Fruit fly (Drosophila melanogaster) whole organism, embryonic: ENCODE data around the gene CG44001.

Experiments
- BEAF-32 ChIP-seq: fragments of 200-800 bp; sonication (Bioruptor generic); optimal IDR thresholded peaks from 3 replicates; lab custom pipeline; 2017; ENCODE audit warnings: missing biosample characterization, missing genetic modification characterization, mild to moderate bottlenecking, moderate library complexity, missing genetic modification reagents
- CG10267 ChIP-seq: fragments of 200-800 bp; sonication (Bioruptor generic); optimal IDR thresholded peaks from 2 replicates; lab custom pipeline; 2018; ENCODE audit warnings: missing biosample characterization, mild to moderate bottlenecking, missing genetic modification characterization, moderate library complexity
- CG10462 ChIP-seq: fragments of 200-800 bp; sonication (Bioruptor generic); optimal IDR thresholded peaks from 2 replicates; lab custom pipeline; 2016; ENCODE audit warnings: missing biosample characterization, missing genetic modification characterization
- CG10565 ChIP-seq: fragments of 200-800 bp; sonication (Bioruptor generic); optimal IDR thresholded peaks from 3 replicates; lab custom pipeline; 2016; ENCODE audit warnings: missing biosample characterization, mild to moderate bottlenecking, missing genetic modification characterization
- CG12104 ChIP-seq: fragments of 200-800 bp; sonication (Bioruptor generic); optimal IDR thresholded peaks from 3 replicates; lab custom pipeline; 2016; ENCODE audit warnings: missing biosample characterization, missing genetic modification characterization
- CG12236 ChIP-seq: fragments of 200-800 bp; sonication (Bioruptor generic); optimal IDR thresholded peaks from 2 replicates; lab custom pipeline; 2016; ENCODE audit warnings: missing biosample characterization, missing genetic modification characterization
- CG12659 ChIP-seq: fragments of 200-800 bp; sonication (Bioruptor generic); optimal IDR thresholded peaks from 3 replicates; lab custom pipeline; 2017; ENCODE audit warnings: mild to moderate bottlenecking, missing biosample characterization, missing genetic modification reagents, missing genetic modification characterization
- CG13624 ChIP-seq: fragments of 200-800 bp; sonication (Bioruptor generic); optimal IDR thresholded peaks from 2 replicates; lab custom pipeline; 2016; ENCODE audit warnings: missing biosample characterization, missing genetic modification characterization
- CG15479 ChIP-seq: fragments of 200-800 bp; sonication (Bioruptor generic); optimal IDR thresholded peaks from 3 replicates; lab custom pipeline; 2019; ENCODE audit warnings: missing biosample characterization, mild to moderate bottlenecking, missing genetic modification characterization, moderate library complexity
- CG17186 ChIP-seq: fragments of 200-800 bp; sonication (Bioruptor generic); optimal IDR thresholded peaks from 3 replicates; lab custom pipeline; 2017; ENCODE audit warnings: missing biosample characterization, missing genetic modification reagents, missing genetic modification characterization
- CG17385 ChIP-seq: fragments of 200-800 bp; sonication (Bioruptor generic); optimal IDR thresholded peaks from 3 replicates; lab custom pipeline; 2018; ENCODE audit warnings: missing biosample characterization, mild to moderate bottlenecking, missing genetic modification characterization
- CG18619 ChIP-seq: fragments of 200-800 bp; sonication (Bioruptor generic); optimal IDR thresholded peaks from 3 replicates; lab custom pipeline; 2017; ENCODE audit warnings: missing biosample characterization, mild to moderate bottlenecking, missing genetic modification characterization
- CG30431 ChIP-seq: fragments of 200-800 bp; sonication (Bioruptor generic); optimal IDR thresholded peaks from 2 replicates; lab custom pipeline; 2017; ENCODE audit warnings: missing biosample characterization, missing genetic modification characterization
- CG3065 ChIP-seq: fragments of 200-800 bp; sonication (Bioruptor generic); optimal IDR thresholded peaks from 2 replicates; lab custom pipeline; 2016; ENCODE audit warnings: missing biosample characterization, missing genetic modification characterization
- CG31365 ChIP-seq: fragments of 200-800 bp; sonication (Bioruptor generic); optimal IDR thresholded peaks from 2 replicates; lab custom pipeline; 2018; ENCODE audit warnings: missing biosample characterization, mild to moderate bottlenecking, missing genetic modification characterization
- CG31388 ChIP-seq: fragments of 200-800 bp; sonication (Bioruptor generic); optimal IDR thresholded peaks from 2 replicates; lab custom pipeline; 2016; ENCODE audit warnings: missing biosample characterization, missing genetic modification characterization
- CG34422 ChIP-seq: fragments of 200-800 bp; sonication (Bioruptor generic); IDR thresholded peaks from 3 replicates; pipeline ENCODE4 v1.3.6; 2022; ENCODE audit warnings: missing biosample characterization, missing genetic modification characterization
- CG3726 ChIP-seq: fragments of 200-800 bp; sonication (Bioruptor generic); IDR thresholded peaks from 3 replicates; pipeline ENCODE4, ENCODE4 v1.3.6; 2022; ENCODE audit warnings: missing biosample characterization, missing genetic modification characterization
- CG7786 ChIP-seq: fragments of 200-800 bp; sonication (Bioruptor generic); optimal IDR thresholded peaks from 2 replicates; lab custom pipeline; 2016; ENCODE audit warnings: missing biosample characterization, missing genetic modification characterization
- CG9609 ChIP-seq: fragments of 200-800 bp; sonication (Bioruptor generic); optimal IDR thresholded peaks from 3 replicates; lab custom pipeline; 2016; ENCODE audit warnings: missing biosample characterization, missing genetic modification characterization
- CoRest ChIP-seq: fragments of 200-800 bp; sonication (Bioruptor generic); optimal IDR thresholded peaks from 3 replicates; lab custom pipeline; 2018; ENCODE audit warnings: missing biosample characterization, mild to moderate bottlenecking, missing genetic modification characterization, moderate library complexity
- Dad ChIP-seq: fragments of 200-800 bp; sonication (Bioruptor generic); optimal IDR thresholded peaks from 3 replicates; lab custom pipeline; 2016; ENCODE audit warnings: missing biosample characterization, missing genetic modification characterization
- Dip3 ChIP-seq: fragments of 200-800 bp; sonication (Bioruptor generic); optimal IDR thresholded peaks from 3 replicates; lab custom pipeline; 2016; ENCODE audit warnings: missing biosample characterization, missing genetic modification characterization
- Dll ChIP-seq: fragments of 200-800 bp; sonication (Bioruptor generic); IDR thresholded peaks from 4 replicates; pipeline ENCODE4 v1.3.6; 2022; ENCODE audit warnings: missing biosample characterization, missing genetic modification characterization; ENCODE audit not compliant: partially characterized antibody
- HmgZ ChIP-seq: fragments of 200-800 bp; sonication (Bioruptor generic); optimal IDR thresholded peaks from 2 replicates; lab custom pipeline; 2018; ENCODE audit warnings: missing biosample characterization, mild to moderate bottlenecking, missing genetic modification characterization
- Hmr ChIP-seq: fragments of 200-800 bp; sonication (Bioruptor generic); optimal IDR thresholded peaks from 3 replicates; lab custom pipeline; 2017; ENCODE audit warnings: mild to moderate bottlenecking, missing biosample characterization, missing genetic modification reagents, missing genetic modification characterization
- Lim3 ChIP-seq: fragments of 200-800 bp; sonication (Bioruptor generic); IDR thresholded peaks from 2 replicates; pipeline ENCODE4 v1.3.6; 2022; ENCODE audit warnings: missing biosample characterization, missing genetic modification characterization
- MBD-R2 ChIP-seq: fragments of 200-800 bp; sonication (Bioruptor generic); IDR thresholded peaks from 2 replicates; pipeline ENCODE4 v1.3.6; 2022; ENCODE audit warnings: missing biosample characterization, missing genetic modification characterization
- Ssrp ChIP-seq: fragments of 200-800 bp; sonication (Bioruptor generic); optimal IDR thresholded peaks from 2 replicates; lab custom pipeline; 2018; ENCODE audit warnings: missing biosample characterization, mild to moderate bottlenecking, missing genetic modification characterization, moderate library complexity
- Taf1 ChIP-seq: fragments of 200-800 bp; sonication (Bioruptor generic); IDR thresholded peaks from 2 replicates; pipeline ENCODE4 v1.3.6; 2022; ENCODE audit warnings: missing biosample characterization, missing genetic modification characterization
- Vsx1 ChIP-seq: fragments of 200-800 bp; sonication (Bioruptor generic); optimal IDR thresholded peaks from 2 replicates; lab custom pipeline; 2017; ENCODE audit warnings: missing biosample characterization, mild to moderate bottlenecking, missing genetic modification characterization, missing genetic modification reagents
- amos ChIP-seq: fragments of 200-800 bp; sonication (Bioruptor generic); IDR thresholded peaks from 2 replicates; pipeline ENCODE4 v1.3.6; 2022; ENCODE audit warnings: missing biosample characterization, missing genetic modification characterization; ENCODE audit not compliant: partially characterized antibody
- az2 ChIP-seq: fragments of 200-800 bp; sonication (Bioruptor generic); optimal IDR thresholded peaks from 3 replicates; lab custom pipeline; 2016; ENCODE audit warnings: missing biosample characterization, missing genetic modification characterization
- bowl ChIP-seq: fragments of 200-800 bp; sonication (Bioruptor generic); IDR thresholded peaks from 2 replicates; pipeline ENCODE4 v1.3.6; 2022; ENCODE audit warnings: missing biosample characterization, missing genetic modification characterization
- chinmo ChIP-seq: fragments of 200-800 bp; sonication (Bioruptor generic); IDR thresholded peaks from 4 replicates; pipeline ENCODE4 v1.3.6; 2022; ENCODE audit warnings: missing biosample characterization, missing genetic modification characterization; ENCODE audit not compliant: partially characterized antibody
- chm ChIP-seq: fragments of 200-800 bp; sonication (Bioruptor generic); IDR thresholded peaks from 2 replicates; pipeline ENCODE4 v1.3.6; 2022; ENCODE audit warnings: missing biosample characterization, missing genetic modification characterization
- chn ChIP-seq: fragments of 200-800 bp; sonication (Bioruptor generic); optimal IDR thresholded peaks from 2 replicates; lab custom pipeline; 2016; ENCODE audit warnings: missing biosample characterization, missing genetic modification characterization
- fd102C ChIP-seq: fragments of 200-800 bp; sonication (Bioruptor generic); optimal IDR thresholded peaks from 2 replicates; lab custom pipeline; 2018; ENCODE audit warnings: missing biosample characterization, mild to moderate bottlenecking, missing genetic modification characterization, moderate library complexity
- ftz-f1 ChIP-seq: fragments of 200-800 bp; sonication (Bioruptor generic); optimal IDR thresholded peaks from 2 replicates; lab custom pipeline; 2016; ENCODE audit warnings: missing biosample characterization, missing genetic modification characterization
- grau ChIP-seq: fragments of 200-800 bp; optimal IDR thresholded peaks from 3 replicates; lab custom pipeline; 2019; ENCODE audit warnings: missing biosample characterization, mild to moderate bottlenecking, missing genetic modification characterization, moderate library complexity
- mirr ChIP-seq: fragments of 200-800 bp; sonication (Bioruptor generic); optimal IDR thresholded peaks from 3 replicates; lab custom pipeline; 2018; ENCODE audit warnings: missing biosample characterization, mild to moderate bottlenecking, missing genetic modification characterization
- oc ChIP-seq: fragments of 200-800 bp; sonication (Bioruptor generic); optimal IDR thresholded peaks from 2 replicates; lab custom pipeline; 2018; ENCODE audit warnings: missing biosample characterization, mild to moderate bottlenecking, missing genetic modification characterization, moderate library complexity
- pita ChIP-seq: fragments of 200-800 bp; sonication (Bioruptor generic); optimal IDR thresholded peaks from 2 replicates; lab custom pipeline; 2017; ENCODE audit warnings: missing biosample characterization, mild to moderate bottlenecking, missing genetic modification characterization
- prd ChIP-seq, 3 experiments: fragments of >200 bp in 2 of 3; fragments of 200-800 bp in 1 of 3; sonication (Bioruptor generic) in 1 of 3; optimal IDR thresholded peaks in 2 of 3; IDR thresholded peaks in 1 of 3; 2 replicates in 2 of 3; 3 replicates in 1 of 3; pipeline versions ENCODE4 v1.3.6 to Lab custom; 2017 to 2022; ENCODE audit warnings: missing biosample characterization in 1 of 3, missing genetic modification characterization in 1 of 3
- sim ChIP-seq: fragments of 200-800 bp; sonication (Bioruptor generic); IDR thresholded peaks from 2 replicates; pipeline ENCODE4 v1.3.6; 2022; ENCODE audit warnings: missing biosample characterization, missing genetic modification characterization
- so ChIP-seq: fragments of 200-800 bp; sonication (Bioruptor generic); IDR thresholded peaks from 3 replicates; pipeline ENCODE4 v1.3.6; 2022; ENCODE audit warnings: missing biosample characterization, missing genetic modification characterization
- ssp ChIP-seq: fragments of 200-800 bp; sonication (Bioruptor generic); IDR thresholded peaks from 2 replicates; pipeline ENCODE4 v1.3.6; 2022; ENCODE audit warnings: missing biosample characterization, missing genetic modification characterization
- stc ChIP-seq: fragments of 200-800 bp; sonication (Bioruptor generic); IDR thresholded peaks from 2 replicates; pipeline ENCODE4 v1.3.6; 2022; ENCODE audit warnings: missing biosample characterization, missing genetic modification characterization
- twi ChIP-seq: fragments of 200-800 bp; optimal IDR thresholded peaks from 2 replicates; lab custom pipeline; 2019; ENCODE audit warnings: missing biosample characterization, mild to moderate bottlenecking, missing genetic modification characterization, moderate library complexity
- usp ChIP-seq: fragments of >200 bp; optimal IDR thresholded peaks from 2 replicates; lab custom pipeline; 2017; ENCODE audit warnings: missing biosample characterization, missing genetic modification characterization

Gene CG44001

DNA sequence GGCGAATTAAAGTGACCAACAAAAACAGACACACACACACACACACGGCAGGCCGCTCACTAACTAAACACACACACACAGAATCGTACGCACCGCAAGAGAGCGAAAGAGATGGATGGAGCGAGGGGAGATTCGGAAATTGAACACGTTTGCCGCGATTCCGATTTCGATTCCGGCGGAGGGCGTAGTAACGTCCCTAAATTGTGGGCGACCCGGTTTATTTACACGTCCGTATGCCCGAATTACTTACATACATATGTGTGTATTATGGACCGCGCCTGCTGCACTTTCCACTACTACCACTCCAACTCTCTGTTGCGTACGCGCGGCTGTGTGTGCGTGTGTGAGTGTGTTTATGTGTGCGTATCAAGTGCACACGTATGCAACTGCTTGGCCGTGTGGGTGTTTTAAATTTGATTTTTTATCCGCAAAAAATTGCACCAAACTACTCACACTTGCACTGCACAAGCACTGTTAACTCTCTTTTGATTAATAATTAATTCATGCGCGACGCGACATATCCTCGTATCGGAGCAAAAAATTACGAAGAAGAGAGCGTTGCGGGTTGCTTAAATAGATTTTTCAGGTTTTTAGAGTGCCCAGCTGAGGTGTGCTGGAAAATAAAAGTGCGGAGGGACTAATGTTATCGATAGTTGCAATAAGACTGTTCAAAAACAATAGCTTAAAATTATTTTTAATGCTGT, 50.1 kb downstream of the CG44001 start, which contains the start of gene Pgant5 (continued):
- TF ChIP-seq CG3065 (GFP tag; lab: Kevin White, UChicago) = no peak
- TF ChIP-seq Dll (GFP tag; lab: Robert Waterston, UW) = no peak
- no peak for TF ChIP-seq pita (GFP tag; lab: Kevin White, UChicago)
- TF ChIP-seq CG30431 (GFP tag; lab: Kevin White, UChicago) = no peak
- no peak for TF ChIP-seq Dip3 (GFP tag; lab: Kevin White, UChicago)
- no peak for TF ChIP-seq CG3726 (GFP tag; lab: Robert Waterston, UW)
- TF ChIP-seq Taf1 (GFP tag; lab: Robert Waterston, UW) = no peak
- TF ChIP-seq stc (GFP tag; lab: Robert Waterston, UW) = no peak
- TF ChIP-seq usp (GFP tag; lab: Kevin White, UChicago) = no peak
- no peak; the same call in 1 of the 2 replicates for TF ChIP-seq chm (GFP tag; lab: Robert Waterston, UW)
- no peak for TF ChIP-seq mirr (GFP tag; lab: Kevin White, UChicago)
- TF ChIP-seq so (GFP tag; lab: Robert Waterston, UW) = no peak
- no peak for TF ChIP-seq sim (GFP tag; lab: Robert Waterston, UW)
- TF ChIP-seq Vsx1 (GFP tag; lab: Kevin White, UChicago) = no peak
- no peak for TF ChIP-seq ssp (GFP tag; lab: Robert Waterston, UW)
- TF ChIP-seq MBD-R2 = peak; percentile 24; the same call in 1 of the 2 replicates
- no peak for TF ChIP-seq CG12236
- TF ChIP-seq prd (optimal IDR thresholded peaks at IDR 0.05; lab: Kevin White, UChicago) = no peak
- TF ChIP-seq prd (GFP tag; IDR thresholded peaks at IDR 0.05; lab: Robert Waterston, UW) = no peak
- TF ChIP-seq BEAF-32 (GFP tag; lab: Kevin White, UChicago) = no peak
- no peak for TF ChIP-seq CG31365 (tag; lab: Kevin White, UChicago)
- TF ChIP-seq CG17186 = no peak
- no peak for TF ChIP-seq CG10565 (GFP tag; lab: Kevin White, UChicago)
- TF ChIP-seq CG12659 = peak; percentile 55
- TF ChIP-seq Dad (GFP tag; lab: Kevin White, UChicago) = no peak
- no peak for TF ChIP-seq Lim3 (GFP tag; lab: Robert Waterston, UW)
- no peak for TF ChIP-seq chn (GFP tag; lab: Kevin White, UChicago)
- TF ChIP-seq CG10462 (GFP tag; lab: Kevin White, UChicago) = no peak
- no peak for TF ChIP-seq CG10267 (tag; lab: Kevin White, UChicago)
- peak; percentile 17 for TF ChIP-seq CG9609 (GFP tag; lab: Kevin White, UChicago)
- no peak for TF ChIP-seq fd102C (GFP tag; lab: Kevin White, UChicago)
- TF ChIP-seq az2 (GFP tag; lab: Kevin White, UChicago) = no peak
- TF ChIP-seq CoRest = no peak
- TF ChIP-seq oc = no peak
- no peak for TF ChIP-seq CG7786 (GFP tag; lab: Kevin White, UChicago)
- TF ChIP-seq CG34422 (GFP tag; lab: Robert Waterston, UW) = 0 out of 3 replicates have a peak, but pooled peaks have one; percentile 40
- no peak for TF ChIP-seq CG18619 (GFP tag; lab: Kevin White, UChicago)
- peak; percentile 79 for TF ChIP-seq CG15479
- TF ChIP-seq CG13624 = no peak
- no peak for TF ChIP-seq CG31388 (GFP tag; lab: Kevin White, UChicago)
- TF ChIP-seq bowl = no peak
- TF ChIP-seq chinmo = 0 out of 4 replicates have a peak, but pooled peaks have one; percentile 79
- TF ChIP-seq ftz-f1 (GFP tag; lab: Kevin White, UChicago) = no peak
- TF ChIP-seq Hmr = peak; percentile 40
- TF ChIP-seq CG12104 (GFP tag; lab: Kevin White, UChicago) = no peak
- TF ChIP-seq Ssrp = no peak
- TF ChIP-seq amos (GFP tag; lab: Robert Waterston, UW) = peak; percentile 10
- TF ChIP-seq HmgZ = peak; percentile 10
- TF ChIP-seq grau (tag; lab: Kevin White, UChicago) = no peak
- TF ChIP-seq twi = peak; percentile 66
- peak; percentile 63 for TF ChIP-seq CG17385 (GFP tag; lab: Kevin White, UChicago)
